Worm (Caenorhabditis elegans): ENCODE results near the gene F41E7.2.

- TF ChIP-seq W03F9.2 (tag; optimal IDR thresholded peaks at IDR 0.05) (no peak), him-1 (tag; optimal IDR thresholded peaks at IDR 0.05) (no peak)
Measured at ce11 chrX:10297410-10297809, 23.9 kb downstream of the F41E7.2 start.

Data from whole organism, L4/young adult.